Worm (Caenorhabditis elegans) whole organism, midembryonic: ENCODE measurements around the gene lst-4.

Experiments used
- T22C8.4 ChIP-seq: fragments of 200-800 bp; sonication (Bioruptor generic); IDR thresholded peaks from 2 replicates; pipeline ENCODE4 v1.3.6; 2022; ENCODE audit warnings: missing genetic modification characterization, missing compliant biosample characterization
- cog-1 ChIP-seq: sonication (generic microtip); optimal IDR thresholded peaks from 2 replicates; lab custom pipeline; 2016; ENCODE audit warnings: missing genetic modification characterization, missing compliant biosample characterization
- flt-1 ChIP-seq: fragments of 200-800 bp; sonication (Bioruptor generic); IDR thresholded peaks from 2 replicates; pipeline ENCODE4 v1.3.6; 2022; ENCODE audit warnings: missing genetic modification characterization, missing compliant biosample characterization
- klf-2 ChIP-seq: fragments of 200-800 bp; sonication (Bioruptor generic); conservative IDR thresholded peaks from 2 replicates; pipeline ENCODE4 v1.3.6; 2022; ENCODE audit warnings: missing genetic modification reagents, missing genetic modification characterization, missing compliant biosample characterization
- med-1 ChIP-seq: sonication (generic microtip); optimal IDR thresholded peaks from 2 replicates; lab custom pipeline; 2017; ENCODE audit warnings: missing genetic modification characterization, mild to moderate bottlenecking, missing compliant biosample characterization, antibody characterized with exemption, missing genetic modification reagents; ENCODE audit not compliant: insufficient read depth
- ref-1 ChIP-seq: fragments of 200-800 bp; sonication (Bioruptor generic); conservative IDR thresholded peaks from 2 replicates; pipeline ENCODE4 v1.3.6; 2022; ENCODE audit warnings: missing genetic modification reagents, missing genetic modification characterization, missing compliant biosample characterization
- tab-1 ChIP-seq: fragments of 200-800 bp; sonication (Bioruptor generic); IDR thresholded peaks from 2 replicates; pipeline ENCODE4 v1.3.6; 2022; ENCODE audit warnings: missing genetic modification characterization, missing compliant biosample characterization
- ztf-29 ChIP-seq: fragments of 200-800 bp; sonication (Bioruptor generic); IDR thresholded peaks from 2 replicates; pipeline ENCODE4 v1.3.6; 2022; ENCODE audit warnings: missing genetic modification reagents, missing genetic modification characterization, missing compliant biosample characterization

DNA sequence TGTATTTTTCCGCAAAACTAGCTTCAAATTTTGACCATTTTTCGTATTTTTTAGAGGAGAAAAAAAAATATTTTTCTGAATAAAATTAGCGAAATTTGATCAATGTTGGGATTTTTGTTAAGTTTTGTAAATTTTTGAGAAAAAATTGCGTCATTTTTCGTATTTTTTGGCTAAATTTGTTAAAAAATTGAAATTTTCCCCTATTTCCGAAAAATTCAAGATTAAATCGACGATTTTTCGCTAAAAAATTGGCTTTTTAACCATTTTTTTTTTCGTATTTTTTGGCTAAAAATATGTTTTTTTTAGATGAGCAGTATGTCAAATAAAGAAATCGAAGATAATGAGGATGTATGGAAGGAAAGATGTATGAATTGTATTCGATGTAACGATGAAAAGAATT is 7.5 kb upstream of the lst-4 start, which contains the start of gene cfp-1:
- TF ChIP-seq flt-1 (GFP tag; lab: Robert Waterston, UW) (no peak), klf-2 (GFP tag; lab: Robert Waterston, UW) (no peak), ref-1 (GFP tag; lab: Robert Waterston, UW) (no peak), tab-1 (GFP tag; lab: Robert Waterston, UW) (no peak), cog-1 (tag; lab: Kevin White, UChicago) (no peak), med-1 (no peak), ztf-29 (GFP tag; lab: Robert Waterston, UW) (no peak), T22C8.4 (GFP tag; lab: Robert Waterston, UW) (no peak)
